Worm (Caenorhabditis elegans): ENCODE data around the gene srx-117.
A peak's percentile ranks its signal among the peaks of the same experiment; 100 is the strongest.

The srx-117 gene

DNA sequence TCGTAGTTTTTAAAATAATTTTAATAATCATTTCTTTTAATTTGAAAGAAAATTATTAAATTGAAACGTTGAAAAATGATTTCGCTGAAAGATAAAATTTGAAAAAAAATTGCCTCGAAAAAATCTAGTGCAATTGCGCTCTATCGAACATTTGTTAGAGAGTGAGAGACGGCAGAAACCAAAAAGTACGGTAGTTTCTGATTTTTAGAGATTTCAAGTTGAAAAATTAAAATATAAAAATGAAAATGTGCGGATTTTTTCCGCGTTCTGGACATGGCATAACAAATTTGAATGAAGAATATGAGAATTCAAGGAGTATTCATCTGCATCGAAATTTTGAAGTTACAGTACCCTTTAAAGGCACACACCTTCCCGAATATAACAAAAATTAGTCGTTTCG, 24.9 kb upstream of the srx-117 start:
- no peak for TF ChIP-seq ceh-36 (tag; optimal IDR thresholded peaks at IDR 0.05)
- TF ChIP-seq ets-7 (tag; optimal IDR thresholded peaks at IDR 0.05) = no peak
- TF ChIP-seq flt-1 (GFP tag; IDR thresholded peaks at IDR 0.05) = no peak
- TF ChIP-seq tbx-37 (GFP tag; conservative IDR thresholded peaks at IDR 0.05) = no peak
- no peak for TF ChIP-seq hmg-4 (GFP tag; optimal IDR thresholded peaks at IDR 0.05)
- no peak for TF ChIP-seq tbx-11 (GFP tag; IDR thresholded peaks at IDR 0.05)
- no peak for TF ChIP-seq ama-1 (optimal IDR thresholded peaks at IDR 0.05)
- no peak for TF ChIP-seq tra-4 (tag; optimal IDR thresholded peaks at IDR 0.05)
- TF ChIP-seq hmbx-1 (tag; optimal IDR thresholded peaks at IDR 0.05) = no peak
- no peak for TF ChIP-seq ceh-13 (GFP tag; optimal IDR thresholded peaks at IDR 0.05)
- TF ChIP-seq aly-1 (tag; optimal IDR thresholded peaks at IDR 0.05) = no peak
- TF ChIP-seq B0310.2 (tag; optimal IDR thresholded peaks at IDR 0.05) = no peak

DNA sequence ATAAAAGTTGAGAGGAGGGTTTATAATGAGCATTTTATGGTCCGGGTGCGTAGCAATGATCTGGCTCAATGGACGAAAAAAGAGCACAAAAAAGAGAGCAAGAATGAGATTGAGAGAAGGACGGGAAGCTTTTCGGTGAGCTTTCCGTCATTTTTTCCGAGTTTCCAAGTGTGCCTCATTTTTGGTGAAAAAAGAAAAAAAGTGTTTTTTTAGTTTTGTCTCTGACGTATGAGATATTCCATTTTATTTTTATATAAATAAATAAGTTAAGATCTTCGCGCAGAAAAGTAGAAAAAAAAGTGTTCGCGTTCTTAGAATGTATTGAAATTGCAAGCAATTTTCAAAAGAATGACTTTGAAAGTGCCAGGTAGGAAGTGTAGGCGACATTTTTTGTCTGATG, 24.2 kb upstream of the srx-117 start, which contains the start of gene memb-2:
TSS of gene memb-2 (minus strand) at position 101 of the 400 bp plus-strand sequence.
- no peak for TF ChIP-seq pes-1 (GFP tag; IDR thresholded peaks at IDR 0.05)
- no peak for TF ChIP-seq ama-1 (optimal IDR thresholded peaks at IDR 0.05)
- no peak for TF ChIP-seq F13C5.2 (tag; optimal IDR thresholded peaks at IDR 0.05)
- TF ChIP-seq tbx-11 (GFP tag; IDR thresholded peaks at IDR 0.05) = no peak
- no peak for TF ChIP-seq ceh-13 (GFP tag; optimal IDR thresholded peaks at IDR 0.05)
- no peak for TF ChIP-seq hmg-4 (GFP tag; optimal IDR thresholded peaks at IDR 0.05)
- no peak for TF ChIP-seq ceh-36 (tag; optimal IDR thresholded peaks at IDR 0.05)
- TF ChIP-seq ets-7 (tag; optimal IDR thresholded peaks at IDR 0.05) = no peak

DNA sequence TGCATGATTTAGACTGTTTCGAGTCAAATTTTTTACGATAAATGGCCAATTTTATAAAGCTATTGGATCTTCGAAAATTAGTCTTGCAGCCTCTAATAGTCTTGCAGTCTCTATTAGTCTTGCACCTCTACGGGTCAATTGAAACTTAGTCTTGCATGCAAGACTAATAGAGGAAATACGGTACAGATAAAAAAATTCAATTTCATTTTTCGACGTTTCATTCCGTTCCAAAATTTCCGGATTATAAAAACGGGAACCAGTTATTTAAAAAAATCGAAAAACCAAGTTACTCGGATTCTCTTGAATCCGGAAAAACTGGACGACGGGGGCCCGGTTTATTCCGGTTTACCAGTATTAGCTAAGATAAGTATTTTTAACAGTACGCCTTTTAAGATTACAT, 22.9 kb upstream of the srx-117 start, which contains the start of gene M03E7.1:
TSS of gene M03E7.1 (plus strand) at position 301 of the 400 bp plus-strand sequence.
- TF ChIP-seq hmbx-1 (tag; optimal IDR thresholded peaks at IDR 0.05) = no peak
- no peak for TF ChIP-seq tra-4 (tag; optimal IDR thresholded peaks at IDR 0.05)
- TF ChIP-seq hmg-4 (GFP tag; optimal IDR thresholded peaks at IDR 0.05) = no peak
- TF ChIP-seq F13C5.2 (tag; optimal IDR thresholded peaks at IDR 0.05) = no peak
- no peak for TF ChIP-seq hnd-1 (tag; optimal IDR thresholded peaks at IDR 0.05)
- no peak for TF ChIP-seq sea-1 (GFP tag; conservative IDR thresholded peaks at IDR 0.05)

DNA sequence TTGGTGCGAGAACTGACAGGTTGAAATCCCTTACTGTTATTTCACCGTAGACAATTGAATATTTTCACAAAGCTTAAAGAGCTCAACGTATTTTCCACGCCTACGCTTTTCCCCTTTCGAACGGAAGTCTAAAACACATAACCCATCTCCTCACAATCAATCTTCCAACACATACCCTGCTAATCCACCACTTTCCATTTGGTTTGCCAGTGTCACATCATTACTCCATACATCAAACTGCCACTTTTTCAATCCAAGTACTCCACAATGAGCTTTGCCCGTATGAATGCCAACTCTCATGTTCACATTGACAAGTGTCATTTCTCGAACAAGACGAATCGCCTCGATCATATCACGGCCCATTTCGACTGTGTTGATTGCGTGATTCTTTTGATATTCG, 16.3 kb upstream of the srx-117 start:
- TF ChIP-seq hmg-4 (GFP tag; optimal IDR thresholded peaks at IDR 0.05) (no peak), ets-7 (tag; optimal IDR thresholded peaks at IDR 0.05) (no peak)

DNA sequence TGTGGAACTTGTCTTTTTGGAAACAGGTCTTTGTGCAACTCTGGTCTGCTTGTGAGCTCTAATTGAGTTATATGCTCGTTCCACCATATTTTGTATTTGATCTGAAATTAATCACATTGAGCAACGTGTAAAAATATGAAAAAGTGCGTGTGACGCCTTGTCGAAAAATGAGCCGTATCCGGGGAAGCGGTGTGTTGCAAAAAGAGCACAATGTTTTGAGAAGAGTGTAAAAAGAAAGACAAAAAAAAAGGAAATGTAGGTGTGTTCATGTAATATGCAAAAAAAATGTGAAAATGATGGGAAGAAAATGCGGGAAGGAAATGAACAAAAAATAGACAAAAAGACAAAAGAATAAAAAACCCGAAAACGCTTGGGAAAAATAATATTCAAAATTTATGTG, 13.5 kb upstream of the srx-117 start, which contains the start of gene acy-4:
TSS of gene acy-4 (minus strand) at position 101 of the 400 bp plus-strand sequence.
- TF ChIP-seq hnd-1 (tag; optimal IDR thresholded peaks at IDR 0.05) (no peak), F13C5.2 (tag; optimal IDR thresholded peaks at IDR 0.05) (no peak), hmg-4 (GFP tag; optimal IDR thresholded peaks at IDR 0.05) (no peak), ceh-36 (tag; optimal IDR thresholded peaks at IDR 0.05) (no peak), tbx-37 (GFP tag; conservative IDR thresholded peaks at IDR 0.05) (no peak), ama-1 (optimal IDR thresholded peaks at IDR 0.05) (no peak), B0310.2 (tag; optimal IDR thresholded peaks at IDR 0.05) (no peak), tbx-11 (GFP tag; IDR thresholded peaks at IDR 0.05) (no peak), hmbx-1 (tag; optimal IDR thresholded peaks at IDR 0.05) (no peak), ets-7 (tag; optimal IDR thresholded peaks at IDR 0.05) (no peak), scrt-1 (GFP tag; IDR thresholded peaks at IDR 0.05) (no peak), ceh-13 (GFP tag; optimal IDR thresholded peaks at IDR 0.05) (no peak), sea-1 (GFP tag; conservative IDR thresholded peaks at IDR 0.05) (no peak), aly-1 (tag; optimal IDR thresholded peaks at IDR 0.05) (no peak), pes-1 (GFP tag; IDR thresholded peaks at IDR 0.05) (no peak), flt-1 (GFP tag; IDR thresholded peaks at IDR 0.05) (no peak), tra-4 (tag; optimal IDR thresholded peaks at IDR 0.05) (no peak)

DNA sequence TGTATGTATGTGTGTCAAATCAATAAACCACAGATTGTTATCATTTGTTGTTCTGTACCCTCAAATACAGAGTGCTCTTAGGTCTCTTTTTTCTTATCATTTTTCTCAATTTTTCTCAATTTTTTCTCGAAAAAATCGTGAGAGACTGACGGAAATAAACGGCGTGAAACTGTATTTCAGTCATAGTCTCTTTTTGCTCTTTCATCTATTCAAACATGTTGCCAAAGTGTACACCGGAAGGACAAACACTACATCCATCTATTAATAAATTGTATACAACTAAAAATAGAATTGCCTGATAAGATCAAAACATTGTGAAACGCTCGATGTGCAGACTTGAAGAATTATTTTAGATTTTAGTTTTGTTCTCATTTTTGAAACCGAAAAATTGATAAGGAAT, 9.8 kb upstream of the srx-117 start:
- TF ChIP-seq F13C5.2 (tag; optimal IDR thresholded peaks at IDR 0.05) (no peak), ceh-13 (GFP tag; optimal IDR thresholded peaks at IDR 0.05) (no peak), hmbx-1 (tag; optimal IDR thresholded peaks at IDR 0.05) (no peak), aly-1 (tag; optimal IDR thresholded peaks at IDR 0.05) (no peak), hmg-4 (GFP tag; optimal IDR thresholded peaks at IDR 0.05) (no peak), tbx-11 (GFP tag; IDR thresholded peaks at IDR 0.05) (no peak), hnd-1 (tag; optimal IDR thresholded peaks at IDR 0.05) (no peak), tra-4 (tag; optimal IDR thresholded peaks at IDR 0.05) (no peak), flt-1 (GFP tag; IDR thresholded peaks at IDR 0.05) (no peak), sea-1 (GFP tag; conservative IDR thresholded peaks at IDR 0.05) (no peak), ceh-36 (tag; optimal IDR thresholded peaks at IDR 0.05) (no peak), B0310.2 (tag; optimal IDR thresholded peaks at IDR 0.05) (no peak), scrt-1 (GFP tag; IDR thresholded peaks at IDR 0.05) (no peak), pes-1 (GFP tag; IDR thresholded peaks at IDR 0.05) (no peak), tbx-37 (GFP tag; conservative IDR thresholded peaks at IDR 0.05) (no peak), ets-7 (tag; optimal IDR thresholded peaks at IDR 0.05) (no peak), ama-1 (optimal IDR thresholded peaks at IDR 0.05) (no peak)

DNA sequence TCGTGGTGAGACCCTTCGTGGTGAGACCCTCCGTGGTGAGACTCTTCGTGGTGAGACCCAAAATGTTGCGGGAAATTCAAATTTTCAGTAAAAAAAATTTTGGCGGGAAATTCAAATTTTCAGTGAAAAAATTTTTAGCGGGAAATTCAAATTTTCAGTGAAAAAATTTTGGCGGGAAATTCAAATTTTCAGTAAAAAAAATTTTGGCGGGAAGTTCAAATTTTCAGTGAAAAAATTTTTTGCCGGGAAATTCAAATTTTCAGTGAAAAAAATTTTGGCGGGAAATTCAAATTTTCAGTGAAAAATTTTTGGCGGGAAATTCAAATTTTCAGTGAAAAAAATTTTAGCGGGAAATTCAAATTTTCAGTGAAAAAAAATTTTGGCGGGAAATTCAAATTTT, 4.2 kb upstream of the srx-117 start:
- TF ChIP-seq pes-1 (GFP tag; IDR thresholded peaks at IDR 0.05) = peak; percentile 64

DNA sequence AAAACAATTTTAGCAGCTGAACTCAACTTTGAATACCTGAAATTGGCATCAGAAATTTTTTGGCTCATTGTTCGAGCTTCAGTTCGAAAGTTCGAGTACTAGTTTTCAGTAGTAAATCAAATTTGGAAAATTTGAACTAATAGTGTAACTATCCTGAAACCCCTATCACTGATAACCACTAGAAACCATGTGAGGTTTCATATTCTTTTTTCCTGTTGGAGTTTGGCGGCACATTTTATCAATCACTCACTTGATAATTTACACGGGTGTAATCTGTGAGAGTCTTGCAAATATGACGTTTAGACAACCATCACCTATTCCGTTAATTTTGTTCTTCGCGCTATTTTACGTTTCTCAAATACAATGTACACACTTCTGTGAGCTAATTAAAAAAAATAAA, 3.1 kb downstream of the srx-117 start, which contains the start of gene C14C11.4:
TSS of gene C14C11.4 (plus strand) at position 252 of the 400 bp plus-strand sequence.
- no peak for TF ChIP-seq pes-1 (GFP tag; IDR thresholded peaks at IDR 0.05)
- no peak for TF ChIP-seq tbx-37 (GFP tag; conservative IDR thresholded peaks at IDR 0.05)
- TF ChIP-seq hmbx-1 (tag; optimal IDR thresholded peaks at IDR 0.05) = no peak
- no peak for TF ChIP-seq ceh-13 (GFP tag; optimal IDR thresholded peaks at IDR 0.05)
- TF ChIP-seq hnd-1 (tag; optimal IDR thresholded peaks at IDR 0.05) = no peak
- no peak for TF ChIP-seq hmg-4 (GFP tag; optimal IDR thresholded peaks at IDR 0.05)
- TF ChIP-seq ets-7 (tag; optimal IDR thresholded peaks at IDR 0.05) = no peak
- no peak for TF ChIP-seq aly-1 (tag; optimal IDR thresholded peaks at IDR 0.05)
- no peak for TF ChIP-seq ceh-36 (tag; optimal IDR thresholded peaks at IDR 0.05)
- TF ChIP-seq B0310.2 (tag; optimal IDR thresholded peaks at IDR 0.05) = no peak
- no peak for TF ChIP-seq tbx-11 (GFP tag; IDR thresholded peaks at IDR 0.05)
- TF ChIP-seq ama-1 (optimal IDR thresholded peaks at IDR 0.05) = no peak
- TF ChIP-seq sea-1 (GFP tag; conservative IDR thresholded peaks at IDR 0.05) = no peak
- no peak for TF ChIP-seq tra-4 (tag; optimal IDR thresholded peaks at IDR 0.05)
- TF ChIP-seq F13C5.2 (tag; optimal IDR thresholded peaks at IDR 0.05) = no peak
- no peak for TF ChIP-seq scrt-1 (GFP tag; IDR thresholded peaks at IDR 0.05)
- no peak for TF ChIP-seq flt-1 (GFP tag; IDR thresholded peaks at IDR 0.05)

All from whole organism, early embryonic.